Fruit fly (Drosophila melanogaster) S2 (cell line): ENCODE measurements around the gene Obp19d.
"Not testable (repeated sequence)": the region's sequence is repeated elsewhere in the genome, so short reads cannot be mapped to it uniquely, and the experiment has no call there.

ENCODE experiments used
- CG8478 ChIP-seq: fragments of >200 bp; optimal IDR thresholded peaks from 2 replicates; lab custom pipeline; 2018
- CTCF ChIP-seq, 2 experiments: fragments of >200 bp; optimal IDR thresholded peaks; 2 replicates each; lab custom pipeline; 2018

Gene Obp19d

dm6 chrX:20426818-20427217 lies 7.4 kb downstream of the Obp19d start, which contains the start of gene CG15456:
CG15456 (minus strand) TSS chrX:20427042.
- no peak for TF ChIP-seq CTCF (optimal IDR thresholded peaks at IDR 0.05; lab: Kevin White, UChicago)
- TF ChIP-seq CG8478 (lab: Kevin White, UChicago), result no peak

dm6 chrX:20429482-20430204 lies 10.2 kb downstream of the Obp19d start, which contains the start of the genes CG11710 and mal:
CG11710 (minus strand) TSS chrX:20429673.
mal (plus strand) TSS chrX:20429675.
- TF ChIP-seq CTCF (optimal IDR thresholded peaks at IDR 0.05; lab: Kevin White, UChicago) (no peak), CG8478 (lab: Kevin White, UChicago) (no peak)

- TF ChIP-seq CG8478 (lab: Kevin White, UChicago), result no peak
- no peak for TF ChIP-seq CTCF (optimal IDR thresholded peaks at IDR 0.05; lab: Kevin White, UChicago)
Measured at dm6 chrX:20433345-20434332, 14.2 kb downstream of the Obp19d start, which contains the start of gene CG1695. CG1695 (plus strand) TSS chrX:20433950.

DNA sequence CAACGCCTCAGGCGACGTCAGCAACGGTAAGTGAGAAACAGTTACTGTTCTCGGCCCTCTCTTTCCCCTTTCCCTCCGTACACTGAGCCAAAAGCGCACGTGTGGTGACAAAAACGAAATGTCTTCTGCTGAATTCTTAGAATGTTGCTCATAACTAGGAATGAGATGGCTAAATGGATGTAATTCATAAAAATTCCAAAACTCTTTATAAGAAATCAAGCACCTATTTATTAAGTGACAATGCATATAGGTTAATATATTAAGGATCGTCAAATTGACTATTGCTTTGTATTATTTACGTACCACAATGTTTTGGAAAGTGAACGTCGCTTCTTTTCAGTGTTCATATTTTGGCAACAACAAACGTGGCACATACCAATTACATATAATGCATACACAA lies 15.1 kb downstream of the Obp19d start:
- TF ChIP-seq CTCF (optimal IDR thresholded peaks at IDR 0.05; lab: Kevin White, UChicago) (no peak), CG8478 (lab: Kevin White, UChicago) (no peak)

dm6 chrX:20436866-20437265 lies 17.5 kb downstream of the Obp19d start:
- no peak for TF ChIP-seq CG8478 (lab: Kevin White, UChicago)
- TF ChIP-seq CTCF (optimal IDR thresholded peaks at IDR 0.05; lab: Kevin White, UChicago), result no peak

DNA sequence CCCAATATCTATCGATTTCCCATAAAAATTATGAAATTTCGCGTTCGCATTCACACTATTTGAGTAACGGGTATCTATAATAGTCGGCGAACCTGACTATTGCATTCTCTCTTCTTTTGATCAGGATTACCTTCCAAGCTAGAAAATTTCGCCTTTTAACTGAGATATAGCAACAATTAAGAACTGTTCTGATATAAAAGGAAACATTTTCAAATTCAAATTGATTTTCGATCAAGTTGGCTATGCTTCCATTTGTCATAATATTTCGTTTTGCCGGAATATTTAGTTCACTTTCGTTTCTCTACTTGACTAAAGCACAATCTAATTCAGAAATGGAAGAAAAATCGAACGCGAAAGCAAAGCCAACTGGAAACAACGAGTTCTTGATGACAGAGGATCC lies 26.7 kb downstream of the Obp19d start, which contains the start of gene CG42578:
CG42578 (plus strand) TSS at position 301 of the 400 bp plus-strand sequence.
- not testable (repeated sequence) for TF ChIP-seq CTCF (optimal IDR thresholded peaks at IDR 0.05; lab: Kevin White, UChicago); CG8478 (lab: Kevin White, UChicago)

DNA sequence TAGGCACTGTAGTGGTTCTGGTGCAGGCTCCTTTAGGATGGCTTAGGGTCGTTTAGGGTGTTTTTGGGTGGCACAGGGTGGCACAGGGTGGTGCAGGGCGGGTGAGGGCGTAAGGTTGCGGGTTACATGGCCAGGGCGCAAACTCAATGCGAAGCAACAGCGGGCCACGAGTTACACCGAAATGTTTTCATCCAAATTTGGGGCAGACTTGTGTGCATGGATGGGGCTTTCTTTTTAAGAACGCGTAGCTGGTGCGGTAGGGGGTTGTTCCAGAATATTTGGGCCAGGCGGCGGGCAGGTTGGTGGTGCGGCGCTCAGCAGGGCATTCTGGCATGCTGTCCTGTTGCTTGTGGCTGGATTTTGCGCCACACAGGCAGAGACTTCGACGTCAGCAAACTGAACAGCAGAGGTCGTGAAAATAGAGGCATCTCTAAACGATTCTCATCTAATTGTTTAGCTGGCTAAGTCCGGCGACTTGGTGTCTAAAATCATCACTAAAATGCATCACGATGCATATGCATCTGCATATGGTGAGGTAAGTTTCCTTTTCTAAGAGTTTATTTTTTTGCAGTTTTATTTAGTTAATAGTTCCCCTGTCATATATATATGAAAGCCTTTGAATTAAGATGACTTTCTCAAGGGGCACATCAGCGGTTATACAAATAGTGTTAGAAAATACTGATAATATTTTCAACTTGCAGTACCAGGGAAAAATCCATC lies 28.6 kb downstream of the Obp19d start:
- TF ChIP-seq CG8478 (lab: Kevin White, UChicago) (no peak), CTCF (optimal IDR thresholded peaks at IDR 0.05; lab: Kevin White, UChicago) (no peak)

dm6 chrX:20448828-20449427 lies 29.5 kb downstream of the Obp19d start, which contains the start of gene tbc:
tbc (plus strand) TSS chrX:20449331.
- TF ChIP-seq CG8478 (lab: Kevin White, UChicago), result no peak
- no peak for TF ChIP-seq CTCF (optimal IDR thresholded peaks at IDR 0.05; lab: Kevin White, UChicago)

dm6 chrX:20466382-20466928 lies 47.0 kb downstream of the Obp19d start:
- TF ChIP-seq CG8478 (lab: Kevin White, UChicago) (no peak), CTCF (optimal IDR thresholded peaks at IDR 0.05; lab: Kevin White, UChicago) (no peak)

DNA sequence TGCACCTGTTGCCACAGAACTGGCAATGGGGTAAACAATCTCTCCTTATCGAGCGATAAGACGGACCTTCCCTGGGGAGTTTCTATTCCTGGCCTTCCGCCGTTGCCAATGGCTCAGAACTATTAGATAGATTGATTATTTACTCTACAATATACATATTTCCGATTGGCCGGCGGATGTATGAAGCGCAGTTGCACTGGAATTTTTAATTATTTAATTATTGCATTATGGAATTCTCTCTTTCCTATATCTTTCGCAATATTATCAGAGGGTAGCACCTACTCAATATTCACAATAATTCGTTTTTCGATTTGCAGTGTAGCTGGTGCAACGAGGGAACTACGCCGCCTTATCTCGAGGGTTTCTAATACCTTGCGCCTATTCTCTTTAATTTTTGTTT lies 47.7 kb downstream of the Obp19d start, which contains the start of gene GstT3:
GstT3 (plus strand) TSS at position 301 of the 400 bp plus-strand sequence.
- TF ChIP-seq CG8478 (lab: Kevin White, UChicago), result no peak
- TF ChIP-seq CTCF (optimal IDR thresholded peaks at IDR 0.05; lab: Kevin White, UChicago), result no peak

- TF ChIP-seq CTCF (optimal IDR thresholded peaks at IDR 0.05; lab: Kevin White, UChicago), result no peak
- TF ChIP-seq CG8478 (lab: Kevin White, UChicago), result no peak
Measured at dm6 chrX:20468192-20468591, 48.8 kb downstream of the Obp19d start.
